Worm (Caenorhabditis elegans) whole organism, late embryonic: ENCODE measurements around the gene F17C11.6.

Source experiments
- ets-4 ChIP-seq: sonication (generic microtip); optimal IDR thresholded peaks from 2 replicates; lab custom pipeline; 2016; ENCODE audit warnings: missing genetic modification characterization, missing compliant biosample characterization
- eyg-1 ChIP-seq: sonication (generic microtip); optimal IDR thresholded peaks from 2 replicates; lab custom pipeline; 2016; ENCODE audit warnings: missing genotype, missing genetic modification characterization, missing compliant biosample characterization
- pha-2 ChIP-seq: sonication (generic microtip); optimal IDR thresholded peaks from 2 replicates; lab custom pipeline; 2017; ENCODE audit warnings: mild to moderate bottlenecking, missing genetic modification characterization, missing compliant biosample characterization

DNA sequence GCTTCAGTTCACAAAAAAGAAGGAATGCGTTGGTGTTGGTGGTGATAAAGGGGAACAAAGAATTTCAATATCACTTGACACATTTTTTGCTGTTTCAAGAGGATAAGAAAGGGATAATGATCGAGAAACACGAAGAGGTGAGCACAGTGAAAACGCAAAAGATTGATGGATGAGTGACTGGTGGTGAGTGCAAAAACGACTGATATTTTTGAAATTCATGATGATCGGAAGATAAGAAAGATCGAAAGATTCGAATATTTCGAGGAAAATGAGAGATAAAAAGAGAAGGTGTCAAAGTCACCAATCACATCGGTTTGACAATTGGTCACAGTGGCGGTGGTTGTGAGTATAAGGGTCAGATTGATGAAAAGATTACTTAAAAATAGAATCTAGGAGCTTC, 39.0 kb upstream of the F17C11.6 start:
- TF ChIP-seq eyg-1 (tag; lab: Kevin White, UChicago): no peak
- no peak for TF ChIP-seq ets-4
- no peak for TF ChIP-seq pha-2 (tag; lab: Kevin White, UChicago)
